Fruit fly (Drosophila melanogaster) whole organism, embryonic: ENCODE measurements around the gene kis.

Source experiments
- Awh ChIP-seq: fragments of 200-800 bp; sonication (Bioruptor generic); IDR thresholded peaks from 2 replicates; pipeline ENCODE4, ENCODE4 v1.3.6; 2022; ENCODE audit warnings: missing biosample characterization, missing genetic modification characterization
- CG11504 ChIP-seq: fragments of 200-800 bp; sonication (Bioruptor generic); optimal IDR thresholded peaks from 3 replicates; lab custom pipeline; 2019; ENCODE audit warnings: missing biosample characterization, mild to moderate bottlenecking, missing genetic modification characterization, moderate library complexity
- CG12104 ChIP-seq: fragments of 200-800 bp; sonication (Bioruptor generic); optimal IDR thresholded peaks from 3 replicates; lab custom pipeline; 2016; ENCODE audit warnings: missing biosample characterization, missing genetic modification characterization
- CG12299 ChIP-seq: fragments of 200-800 bp; sonication (Bioruptor generic); optimal IDR thresholded peaks from 2 replicates; lab custom pipeline; 2018; ENCODE audit warnings: missing biosample characterization, mild to moderate bottlenecking, missing genetic modification characterization
- CG12391 ChIP-seq: fragments of 200-800 bp; sonication (Bioruptor generic); optimal IDR thresholded peaks from 3 replicates; lab custom pipeline; 2018; ENCODE audit warnings: missing biosample characterization, mild to moderate bottlenecking, missing genetic modification characterization, moderate library complexity
- CG12659 ChIP-seq: fragments of 200-800 bp; sonication (Bioruptor generic); optimal IDR thresholded peaks from 3 replicates; lab custom pipeline; 2017; ENCODE audit warnings: mild to moderate bottlenecking, missing biosample characterization, missing genetic modification reagents, missing genetic modification characterization
- CG14965 ChIP-seq: fragments of 200-800 bp; sonication (Bioruptor generic); optimal IDR thresholded peaks from 2 replicates; lab custom pipeline; 2016; ENCODE audit warnings: missing biosample characterization, missing genetic modification characterization, borderline replicate concordance
- CG15269 ChIP-seq: fragments of 200-800 bp; sonication (Bioruptor generic); optimal IDR thresholded peaks from 2 replicates; lab custom pipeline; 2018; ENCODE audit warnings: missing biosample characterization, mild to moderate bottlenecking, missing genetic modification characterization, moderate library complexity
- CG17361 ChIP-seq: fragments of 200-800 bp; sonication (Bioruptor generic); IDR thresholded peaks from 3 replicates; pipeline ENCODE4 v1.3.6; 2022; ENCODE audit warnings: missing biosample characterization, missing genetic modification characterization
- CG31365 ChIP-seq: fragments of 200-800 bp; sonication (Bioruptor generic); optimal IDR thresholded peaks from 2 replicates; lab custom pipeline; 2018; ENCODE audit warnings: missing biosample characterization, mild to moderate bottlenecking, missing genetic modification characterization
- CG34376 ChIP-seq: fragments of 200-800 bp; sonication (Bioruptor generic); optimal IDR thresholded peaks from 2 replicates; lab custom pipeline; 2018; ENCODE audit warnings: missing biosample characterization, mild to moderate bottlenecking, missing genetic modification characterization
- CG34422 ChIP-seq: fragments of 200-800 bp; sonication (Bioruptor generic); IDR thresholded peaks from 3 replicates; pipeline ENCODE4 v1.3.6; 2022; ENCODE audit warnings: missing biosample characterization, missing genetic modification characterization
- CG42726 ChIP-seq: fragments of 200-800 bp; sonication (Bioruptor generic); IDR thresholded peaks from 2 replicates; pipeline ENCODE4 v1.3.6; 2022; ENCODE audit warnings: missing biosample characterization, missing genetic modification characterization; ENCODE audit not compliant: partially characterized antibody
- CG4360 ChIP-seq: fragments of 200-800 bp; sonication (Bioruptor generic); IDR thresholded peaks from 2 replicates; pipeline ENCODE4 v1.3.6; 2022; ENCODE audit warnings: missing biosample characterization, missing genetic modification characterization
- CG6254 ChIP-seq: fragments of 200-800 bp; sonication (Bioruptor generic); optimal IDR thresholded peaks from 3 replicates; lab custom pipeline; 2017; ENCODE audit warnings: mild to moderate bottlenecking, missing biosample characterization, missing genetic modification reagents, missing genetic modification characterization
- CG6272 ChIP-seq: fragments of 200-800 bp; sonication (Bioruptor generic); IDR thresholded peaks from 2 replicates; pipeline ENCODE4 v1.3.6; 2022; ENCODE audit warnings: missing biosample characterization, missing genetic modification characterization
- CG7839 ChIP-seq: fragments of 200-800 bp; sonication (Bioruptor generic); optimal IDR thresholded peaks from 3 replicates; lab custom pipeline; 2018; ENCODE audit warnings: missing biosample characterization, mild to moderate bottlenecking, missing genetic modification characterization, moderate library complexity
- CG9609 ChIP-seq: fragments of 200-800 bp; sonication (Bioruptor generic); optimal IDR thresholded peaks from 3 replicates; lab custom pipeline; 2016; ENCODE audit warnings: missing biosample characterization, missing genetic modification characterization
- Dfd ChIP-seq, 2 experiments: fragments of >200 bp; optimal IDR thresholded peaks; 2 replicates each; lab custom pipeline; 2017; ENCODE audit warnings: missing biosample characterization in 2 of 2, missing genetic modification characterization in 2 of 2
- Dref ChIP-seq: fragments of 200-800 bp; sonication (Bioruptor generic); IDR thresholded peaks from 2 replicates; pipeline ENCODE4 v1.3.6; 2022; ENCODE audit warnings: missing biosample characterization, missing genetic modification characterization
- Ets97D ChIP-seq: fragments of 200-800 bp; sonication (Bioruptor generic); optimal IDR thresholded peaks from 3 replicates; lab custom pipeline; 2016; ENCODE audit warnings: missing biosample characterization, missing genetic modification characterization
- Hsf ChIP-seq: fragments of 200-800 bp; sonication (Bioruptor generic); optimal IDR thresholded peaks from 3 replicates; lab custom pipeline; 2016; ENCODE audit warnings: missing biosample characterization, missing genetic modification characterization
- Max ChIP-seq: fragments of 200-800 bp; sonication (Bioruptor generic); optimal IDR thresholded peaks from 2 replicates; lab custom pipeline; 2016; ENCODE audit warnings: missing biosample characterization, mild to moderate bottlenecking, missing genetic modification characterization
- Mrtf ChIP-seq: fragments of 200-800 bp; sonication (Bioruptor generic); IDR thresholded peaks from 3 replicates; pipeline ENCODE4 v1.3.6; 2022; ENCODE audit warnings: missing biosample characterization, missing genetic modification characterization
- Pdp1 ChIP-seq, 2 experiments: fragments of 200-800 bp; sonication (Bioruptor generic); optimal IDR thresholded peaks; 3 replicates each; lab custom pipeline; 2016; ENCODE audit warnings: missing biosample characterization in 2 of 2, missing genetic modification characterization in 2 of 2, mild to moderate bottlenecking in 1 of 2, moderate library complexity in 1 of 2
- Rx ChIP-seq: fragments of 200-800 bp; sonication (Bioruptor generic); IDR thresholded peaks from 2 replicates; pipeline ENCODE4 v1.3.6; 2022; ENCODE audit warnings: missing biosample characterization, missing genetic modification characterization
- Sry-δ ChIP-seq: fragments of 200-800 bp; sonication (Bioruptor generic); optimal IDR thresholded peaks from 2 replicates; lab custom pipeline; 2016; ENCODE audit warnings: missing biosample characterization, missing genetic modification characterization
- al ChIP-seq: fragments of 200-800 bp; sonication (Bioruptor generic); IDR thresholded peaks from 2 replicates; pipeline ENCODE4 v1.3.6; 2022; ENCODE audit warnings: missing biosample characterization, missing genetic modification characterization
- ase ChIP-seq: fragments of 200-800 bp; sonication (Bioruptor generic); IDR thresholded peaks from 3 replicates; pipeline ENCODE4 v1.3.6; 2022; ENCODE audit warnings: missing biosample characterization, missing genetic modification characterization
- bbx ChIP-seq: fragments of 200-800 bp; sonication (Bioruptor generic); IDR thresholded peaks from 2 replicates; pipeline ENCODE4 v1.3.6; 2022; ENCODE audit warnings: missing biosample characterization, missing genetic modification characterization; ENCODE audit not compliant: partially characterized antibody
- btn ChIP-seq: fragments of 200-800 bp; sonication (Bioruptor generic); optimal IDR thresholded peaks from 2 replicates; lab custom pipeline; 2016; ENCODE audit warnings: missing biosample characterization, missing genetic modification characterization
- disco-r ChIP-seq: fragments of 200-800 bp; sonication (Bioruptor generic); optimal IDR thresholded peaks from 2 replicates; lab custom pipeline; 2016; ENCODE audit warnings: missing biosample characterization, missing genetic modification characterization
- dmrt99B ChIP-seq: fragments of 200-800 bp; sonication (Bioruptor generic); optimal IDR thresholded peaks from 2 replicates; lab custom pipeline; 2018; ENCODE audit warnings: missing biosample characterization, mild to moderate bottlenecking, missing genetic modification characterization, moderate library complexity
- ems ChIP-seq: fragments of 200-800 bp; sonication (Bioruptor generic); optimal IDR thresholded peaks from 3 replicates; lab custom pipeline; 2016; ENCODE audit warnings: missing biosample characterization, missing genetic modification characterization
- fu2 ChIP-seq: fragments of 200-800 bp; sonication (Bioruptor generic); optimal IDR thresholded peaks from 2 replicates; lab custom pipeline; 2016; ENCODE audit warnings: missing biosample characterization, missing genetic modification characterization
- ham ChIP-seq: fragments of 200-800 bp; sonication (Bioruptor generic); IDR thresholded peaks from 2 replicates; pipeline ENCODE4 v1.3.6; 2022; ENCODE audit warnings: missing biosample characterization, missing genetic modification characterization
- maf-S ChIP-seq: fragments of 200-800 bp; sonication (Bioruptor generic); optimal IDR thresholded peaks from 2 replicates; lab custom pipeline; 2016; ENCODE audit warnings: missing biosample characterization, missing genetic modification characterization
- nerfin-1 ChIP-seq: fragments of 200-800 bp; sonication (Bioruptor generic); optimal IDR thresholded peaks from 3 replicates; lab custom pipeline; 2019; ENCODE audit warnings: missing biosample characterization, mild to moderate bottlenecking, missing genetic modification characterization, moderate library complexity
- nom ChIP-seq: fragments of 200-800 bp; sonication (Bioruptor generic); optimal IDR thresholded peaks from 2 replicates; lab custom pipeline; 2017; ENCODE audit warnings: missing biosample characterization, missing genetic modification characterization, mild to moderate bottlenecking, moderate library complexity, missing genetic modification reagents
- oc ChIP-seq: fragments of 200-800 bp; sonication (Bioruptor generic); optimal IDR thresholded peaks from 2 replicates; lab custom pipeline; 2018; ENCODE audit warnings: missing biosample characterization, mild to moderate bottlenecking, missing genetic modification characterization, moderate library complexity
- onecut ChIP-seq: fragments of 200-800 bp; sonication (Bioruptor generic); IDR thresholded peaks from 2 replicates; pipeline ENCODE4 v1.3.6; 2022; ENCODE audit warnings: missing biosample characterization, missing genetic modification characterization
- pho ChIP-seq: fragments of 200-800 bp; sonication (Bioruptor generic); optimal IDR thresholded peaks from 2 replicates; lab custom pipeline; 2016; ENCODE audit warnings: missing biosample characterization, missing genetic modification characterization
- pnt ChIP-seq: fragments of 200-800 bp; sonication (Bioruptor generic); optimal IDR thresholded peaks from 3 replicates; lab custom pipeline; 2016; ENCODE audit warnings: missing biosample characterization, missing genetic modification characterization
- sob ChIP-seq: fragments of 200-800 bp; sonication (Bioruptor generic); IDR thresholded peaks from 2 replicates; pipeline ENCODE4 v1.3.6; 2022; ENCODE audit warnings: missing biosample characterization, missing genetic modification characterization
- tup ChIP-seq: fragments of 200-800 bp; sonication (Bioruptor generic); optimal IDR thresholded peaks from 2 replicates; lab custom pipeline; 2016; ENCODE audit warnings: missing biosample characterization, mild to moderate bottlenecking, missing genetic modification characterization, moderate library complexity
- tx ChIP-seq: fragments of 200-800 bp; sonication (Bioruptor generic); optimal IDR thresholded peaks from 2 replicates; lab custom pipeline; 2016; ENCODE audit warnings: missing biosample characterization, missing genetic modification characterization
- vnd ChIP-seq: fragments of 200-800 bp; sonication (Bioruptor generic); IDR thresholded peaks from 3 replicates; pipeline ENCODE4 v1.3.6; 2022; ENCODE audit warnings: missing biosample characterization, missing genetic modification characterization; ENCODE audit not compliant: partially characterized antibody

The kis gene

DNA sequence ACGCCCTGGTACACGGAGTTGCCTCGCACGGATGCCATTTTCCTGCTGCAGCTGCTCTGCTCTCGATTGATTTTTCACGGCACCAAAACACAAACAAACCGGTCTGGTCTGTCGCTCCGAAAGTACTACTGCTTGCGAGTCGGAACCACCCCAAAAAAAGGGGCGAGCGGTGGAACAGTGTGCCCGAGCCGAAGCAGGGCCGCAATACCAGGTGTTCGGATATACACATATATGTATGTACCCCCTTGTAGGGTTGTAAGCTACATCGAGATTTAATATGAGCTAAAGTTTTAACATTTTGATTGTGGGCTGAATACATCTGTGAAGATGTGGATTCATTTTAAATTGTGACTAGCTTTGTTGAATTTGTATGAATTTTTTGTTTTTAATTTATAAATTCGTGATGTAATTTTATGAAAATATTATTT, 35.0 kb upstream of the kis start (continued):
- TF ChIP-seq nerfin-1 (tag; lab: Kevin White, UChicago) = peak; percentile 22
- TF ChIP-seq bbx (GFP tag; lab: Robert Waterston, UW) = peak; percentile 61; the same call in 1 of the 2 replicates
- TF ChIP-seq vnd = no peak
- peak; percentile 74 for TF ChIP-seq CG42726 (GFP tag; lab: Robert Waterston, UW)
- peak; percentile 23 to 26 for TF ChIP-seq Pdp1 (GFP tag; optimal IDR thresholded peaks at IDR 0.05; lab: Kevin White, UChicago)
- TF ChIP-seq Ets97D (GFP tag; lab: Kevin White, UChicago) = peak; percentile 76
- TF ChIP-seq CG7839 (tag; lab: Kevin White, UChicago) = peak; percentile 53
- peak; percentile 26 for TF ChIP-seq btn (GFP tag; lab: Kevin White, UChicago)
- 0 out of 3 replicates have a peak, but pooled peaks have one; percentile 33 for TF ChIP-seq CG17361 (GFP tag; lab: Robert Waterston, UW)
- TF ChIP-seq ase (GFP tag; lab: Robert Waterston, UW) = no peak
- peak; percentile 91 for TF ChIP-seq onecut (GFP tag; lab: Robert Waterston, UW)
- no peak for TF ChIP-seq CG9609 (GFP tag; lab: Kevin White, UChicago)
- peak; percentile 0 for TF ChIP-seq Max (GFP tag; lab: Kevin White, UChicago)
- peak; percentile 28 for TF ChIP-seq CG12299
- TF ChIP-seq dmrt99B (tag; lab: Kevin White, UChicago) = peak; percentile 36
- TF ChIP-seq tup (GFP tag; lab: Kevin White, UChicago) = no peak
- no peak for TF ChIP-seq Rx
- 0 out of 2 replicates have a peak, but pooled peaks have one; percentile 33 for TF ChIP-seq al
- TF ChIP-seq disco-r (GFP tag; lab: Kevin White, UChicago) = no peak
- peak; percentile 1 for TF ChIP-seq oc
- TF ChIP-seq CG6254 (GFP tag; lab: Kevin White, UChicago) = peak; percentile 28
- no peak for TF ChIP-seq ham (GFP tag; lab: Robert Waterston, UW)
- TF ChIP-seq sob = peak; percentile 65; the same call in 1 of the 2 replicates
- TF ChIP-seq tx (GFP tag; lab: Kevin White, UChicago) = peak; percentile 31
- peak; percentile 70 for TF ChIP-seq CG11504 (tag; lab: Kevin White, UChicago)
- no peak for TF ChIP-seq CG6272 (GFP tag; lab: Robert Waterston, UW)
- peak; percentile 28 for TF ChIP-seq Hsf (GFP tag; lab: Kevin White, UChicago)
- TF ChIP-seq CG12104 (GFP tag; lab: Kevin White, UChicago) = no peak
- TF ChIP-seq CG12391 (tag; lab: Kevin White, UChicago) = peak; percentile 65
- peak; percentile 58; the same call in 1 of the 3 replicates for TF ChIP-seq CG34422
- peak; percentile 33 for TF ChIP-seq maf-S (GFP tag; lab: Kevin White, UChicago)
- TF ChIP-seq Dref (GFP tag; lab: Robert Waterston, UW) = peak; percentile 43
- peak; percentile 54 for TF ChIP-seq Sry-δ (GFP tag; lab: Kevin White, UChicago)
- TF ChIP-seq Mrtf = no peak
- TF ChIP-seq fu2 (GFP tag; lab: Kevin White, UChicago) = peak; percentile 21
- peak; percentile 54 for TF ChIP-seq ems (GFP tag; lab: Kevin White, UChicago)
- peak; percentile 53 for TF ChIP-seq Awh (GFP tag; lab: Robert Waterston, UW)
- peak; percentile 80 for TF ChIP-seq CG12659 (GFP tag; lab: Kevin White, UChicago)
- no peak for TF ChIP-seq CG4360 (GFP tag; lab: Robert Waterston, UW)
- no peak for TF ChIP-seq Dfd (GFP tag; optimal IDR thresholded peaks at IDR 0.05; lab: Kevin White, UChicago)
- TF ChIP-seq CG34376 (GFP tag; lab: Kevin White, UChicago) = peak; percentile 51
- TF ChIP-seq pnt (GFP tag; lab: Kevin White, UChicago) = peak; percentile 1
- no peak for TF ChIP-seq CG14965 (GFP tag; lab: Kevin White, UChicago)
- TF ChIP-seq nom = peak; percentile 28
- TF ChIP-seq CG31365 (tag; lab: Kevin White, UChicago) = peak; percentile 91
- peak; percentile 61 for TF ChIP-seq CG15269 (tag; lab: Kevin White, UChicago)
- peak; percentile 22 for TF ChIP-seq pho (GFP tag; lab: Kevin White, UChicago)
